Worm (Caenorhabditis elegans): ENCODE measurements around the gene Y50D4C.12.
A peak's percentile ranks its signal among the peaks of the same experiment; 100 is the strongest.

Gene Y50D4C.12

ce11 chrV:1013637-1014036 lies 31.3 kb downstream of the Y50D4C.12 start:
- no peak for TF ChIP-seq hmbx-1 (tag; optimal IDR thresholded peaks at IDR 0.05)

- TF ChIP-seq ceh-13 (GFP tag; optimal IDR thresholded peaks at IDR 0.05) = no peak
- no peak for TF ChIP-seq F13C5.2 (tag; optimal IDR thresholded peaks at IDR 0.05)
- no peak for TF ChIP-seq hmbx-1 (tag; optimal IDR thresholded peaks at IDR 0.05)
- TF ChIP-seq hnd-1 (tag; optimal IDR thresholded peaks at IDR 0.05) = no peak
- no peak for TF ChIP-seq B0310.2 (tag; optimal IDR thresholded peaks at IDR 0.05)
- no peak for TF ChIP-seq ceh-36 (tag; optimal IDR thresholded peaks at IDR 0.05)
- no peak for TF ChIP-seq ets-7 (tag; optimal IDR thresholded peaks at IDR 0.05)
- no peak for TF ChIP-seq ama-1 (optimal IDR thresholded peaks at IDR 0.05)
- TF ChIP-seq scrt-1 (GFP tag; IDR thresholded peaks at IDR 0.05) = no peak
- TF ChIP-seq tbx-11 (GFP tag; IDR thresholded peaks at IDR 0.05) = no peak
- TF ChIP-seq sea-1 (GFP tag; conservative IDR thresholded peaks at IDR 0.05) = no peak
- TF ChIP-seq flt-1 (GFP tag; IDR thresholded peaks at IDR 0.05) = no peak
- no peak for TF ChIP-seq aly-1 (tag; optimal IDR thresholded peaks at IDR 0.05)
- TF ChIP-seq hmg-4 (GFP tag; optimal IDR thresholded peaks at IDR 0.05) = no peak
Measured at ce11 chrV:1015194-1015593, 32.8 kb downstream of the Y50D4C.12 start.

ce11 chrV:1017196-1017595 lies 34.8 kb downstream of the Y50D4C.12 start:
- no peak for TF ChIP-seq scrt-1 (GFP tag; IDR thresholded peaks at IDR 0.05)
- TF ChIP-seq tra-4 (tag; optimal IDR thresholded peaks at IDR 0.05) = no peak
- TF ChIP-seq hmbx-1 (tag; optimal IDR thresholded peaks at IDR 0.05) = no peak
- TF ChIP-seq tbx-11 (GFP tag; IDR thresholded peaks at IDR 0.05) = no peak
- TF ChIP-seq ets-7 (tag; optimal IDR thresholded peaks at IDR 0.05) = no peak
- TF ChIP-seq F13C5.2 (tag; optimal IDR thresholded peaks at IDR 0.05) = no peak
- TF ChIP-seq hnd-1 (tag; optimal IDR thresholded peaks at IDR 0.05) = no peak
- TF ChIP-seq hmg-4 (GFP tag; optimal IDR thresholded peaks at IDR 0.05) = no peak
- no peak for TF ChIP-seq sea-1 (GFP tag; conservative IDR thresholded peaks at IDR 0.05)
- TF ChIP-seq aly-1 (tag; optimal IDR thresholded peaks at IDR 0.05) = no peak

- no peak for TF ChIP-seq hnd-1 (tag; optimal IDR thresholded peaks at IDR 0.05)
- no peak for TF ChIP-seq aly-1 (tag; optimal IDR thresholded peaks at IDR 0.05)
- TF ChIP-seq tra-4 (tag; optimal IDR thresholded peaks at IDR 0.05) = no peak
- 0 out of 2 replicates have a peak, but pooled peaks have one; percentile 8 for TF ChIP-seq pes-1 (GFP tag; IDR thresholded peaks at IDR 0.05)
- no peak for TF ChIP-seq B0310.2 (tag; optimal IDR thresholded peaks at IDR 0.05)
- no peak for TF ChIP-seq F13C5.2 (tag; optimal IDR thresholded peaks at IDR 0.05)
- TF ChIP-seq ceh-13 (GFP tag; optimal IDR thresholded peaks at IDR 0.05) = no peak
Measured at ce11 chrV:1021456-1021855, 39.1 kb downstream of the Y50D4C.12 start.

DNA sequence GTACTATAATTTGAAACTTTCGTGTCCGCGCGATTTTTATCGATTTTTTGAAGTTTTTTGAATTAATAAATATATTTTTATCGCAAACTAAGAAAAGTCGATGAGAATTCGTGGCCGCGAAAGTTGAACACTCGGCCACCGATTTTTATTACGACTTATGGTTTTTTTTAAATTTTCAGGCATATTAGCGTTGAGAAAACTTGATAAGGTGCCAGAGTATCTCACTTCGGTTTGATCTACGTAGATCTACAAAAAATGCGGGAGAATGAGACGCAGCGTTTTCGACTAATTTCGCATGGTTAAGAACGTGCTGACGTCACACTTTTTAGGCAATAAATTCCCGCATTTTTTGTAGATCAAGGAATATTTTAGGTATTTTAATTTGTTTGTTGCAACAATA lies 41.0 kb downstream of the Y50D4C.12 start, which contains the start of gene pei-2:
Gene pei-2, minus strand, starts transcription at position 101 of the 400 bp plus-strand sequence.
- no peak for TF ChIP-seq B0310.2 (tag; optimal IDR thresholded peaks at IDR 0.05)

- TF ChIP-seq F13C5.2 (tag; optimal IDR thresholded peaks at IDR 0.05) (no peak), hnd-1 (tag; optimal IDR thresholded peaks at IDR 0.05) (no peak), ama-1 (optimal IDR thresholded peaks at IDR 0.05) (no peak), ceh-13 (GFP tag; optimal IDR thresholded peaks at IDR 0.05) (no peak), pes-1 (GFP tag; IDR thresholded peaks at IDR 0.05) (no peak), tbx-11 (GFP tag; IDR thresholded peaks at IDR 0.05) (no peak), aly-1 (tag; optimal IDR thresholded peaks at IDR 0.05) (no peak), ceh-36 (tag; optimal IDR thresholded peaks at IDR 0.05) (no peak), scrt-1 (GFP tag; IDR thresholded peaks at IDR 0.05) (no peak), hmg-4 (GFP tag; optimal IDR thresholded peaks at IDR 0.05) (no peak), tbx-37 (GFP tag; conservative IDR thresholded peaks at IDR 0.05) (no peak), B0310.2 (tag; optimal IDR thresholded peaks at IDR 0.05) (no peak), sea-1 (GFP tag; conservative IDR thresholded peaks at IDR 0.05) (no peak), hmbx-1 (tag; optimal IDR thresholded peaks at IDR 0.05) (no peak), ets-7 (tag; optimal IDR thresholded peaks at IDR 0.05) (no peak), flt-1 (GFP tag; IDR thresholded peaks at IDR 0.05) (no peak), tra-4 (tag; optimal IDR thresholded peaks at IDR 0.05) (no peak)
Measured at ce11 chrV:1027044-1027443, 44.7 kb downstream of the Y50D4C.12 start, which contains the start of gene R09A1.3. R09A1.3 (minus strand) TSS chrV:1027074.
